Fruit fly (Drosophila melanogaster) whole organism, embryonic: ENCODE data around the gene Muc96D.

ENCODE experiments used
- Bdp1 ChIP-seq: fragments of 200-800 bp; sonication (Bioruptor generic); optimal IDR thresholded peaks from 3 replicates; lab custom pipeline; 2016; ENCODE audit warnings: missing biosample characterization, missing genetic modification characterization
- CG10565 ChIP-seq: fragments of 200-800 bp; sonication (Bioruptor generic); optimal IDR thresholded peaks from 3 replicates; lab custom pipeline; 2016; ENCODE audit warnings: missing biosample characterization, mild to moderate bottlenecking, missing genetic modification characterization
- CG12104 ChIP-seq: fragments of 200-800 bp; sonication (Bioruptor generic); optimal IDR thresholded peaks from 3 replicates; lab custom pipeline; 2016; ENCODE audit warnings: missing biosample characterization, missing genetic modification characterization
- CG13123 ChIP-seq: fragments of 200-800 bp; sonication (Bioruptor generic); optimal IDR thresholded peaks from 2 replicates; lab custom pipeline; 2016; ENCODE audit warnings: missing biosample characterization, missing genetic modification characterization
- CG13775 ChIP-seq: fragments of 200-800 bp; sonication (Bioruptor generic); optimal IDR thresholded peaks from 3 replicates; lab custom pipeline; 2017; ENCODE audit warnings: missing biosample characterization, mild to moderate bottlenecking, missing genetic modification characterization
- CG14965 ChIP-seq: fragments of 200-800 bp; sonication (Bioruptor generic); optimal IDR thresholded peaks from 2 replicates; lab custom pipeline; 2016; ENCODE audit warnings: missing biosample characterization, missing genetic modification characterization, borderline replicate concordance
- CG16815 ChIP-seq: fragments of 200-800 bp; sonication (Bioruptor generic); optimal IDR thresholded peaks from 3 replicates; lab custom pipeline; 2017; ENCODE audit warnings: missing biosample characterization, mild to moderate bottlenecking, missing genetic modification characterization
- CG17361 ChIP-seq: fragments of 200-800 bp; sonication (Bioruptor generic); IDR thresholded peaks from 3 replicates; pipeline ENCODE4 v1.3.6; 2022; ENCODE audit warnings: missing biosample characterization, missing genetic modification characterization
- CG17612 ChIP-seq: fragments of 200-800 bp; sonication (Bioruptor generic); IDR thresholded peaks from 2 replicates; pipeline ENCODE4 v1.3.6; 2022; ENCODE audit warnings: missing biosample characterization, missing genetic modification characterization
- CG18262 ChIP-seq: fragments of 200-800 bp; optimal IDR thresholded peaks from 3 replicates; lab custom pipeline; 2019; ENCODE audit warnings: missing biosample characterization, mild to moderate bottlenecking, missing genetic modification characterization, moderate library complexity
- CG2678 ChIP-seq: fragments of 200-800 bp; sonication (Bioruptor generic); optimal IDR thresholded peaks from 3 replicates; lab custom pipeline; 2019; ENCODE audit warnings: missing biosample characterization, mild to moderate bottlenecking, missing genetic modification characterization, moderate library complexity
- CG3065 ChIP-seq: fragments of 200-800 bp; sonication (Bioruptor generic); optimal IDR thresholded peaks from 2 replicates; lab custom pipeline; 2016; ENCODE audit warnings: missing biosample characterization, missing genetic modification characterization
- CG31441 ChIP-seq: fragments of 200-800 bp; sonication (Bioruptor generic); IDR thresholded peaks from 2 replicates; pipeline ENCODE4 v1.3.6; 2022; ENCODE audit warnings: missing biosample characterization, missing genetic modification characterization
- CG32767 ChIP-seq: fragments of 200-800 bp; sonication (Bioruptor generic); IDR thresholded peaks from 2 replicates; pipeline ENCODE4 v1.3.6; 2022; ENCODE audit warnings: missing biosample characterization, missing genetic modification characterization
- CG33557 ChIP-seq: fragments of 200-800 bp; sonication (Bioruptor generic); optimal IDR thresholded peaks from 2 replicates; lab custom pipeline; 2019; ENCODE audit warnings: missing biosample characterization, mild to moderate bottlenecking, missing genetic modification characterization, moderate library complexity
- CG3407 ChIP-seq: fragments of 200-800 bp; sonication (Bioruptor generic); optimal IDR thresholded peaks from 2 replicates; lab custom pipeline; 2018; ENCODE audit warnings: missing biosample characterization, mild to moderate bottlenecking, missing genetic modification characterization
- CG5245 ChIP-seq: fragments of 200-800 bp; sonication (Bioruptor generic); optimal IDR thresholded peaks from 3 replicates; lab custom pipeline; 2016; ENCODE audit warnings: missing biosample characterization, missing genetic modification characterization
- CG6683 ChIP-seq: fragments of 200-800 bp; sonication (Bioruptor generic); optimal IDR thresholded peaks from 2 replicates; lab custom pipeline; 2017; ENCODE audit warnings: missing biosample characterization, mild to moderate bottlenecking, missing genetic modification characterization, missing genetic modification reagents
- CG7556 ChIP-seq: fragments of 200-800 bp; sonication (Bioruptor generic); optimal IDR thresholded peaks from 2 replicates; lab custom pipeline; 2017; ENCODE audit warnings: missing biosample characterization, mild to moderate bottlenecking, missing genetic modification characterization
- CG7745 ChIP-seq: fragments of 200-800 bp; sonication (Bioruptor generic); optimal IDR thresholded peaks from 2 replicates; lab custom pipeline; 2018; ENCODE audit warnings: missing biosample characterization, mild to moderate bottlenecking, missing genetic modification characterization, moderate library complexity
- CG9437 ChIP-seq: fragments of 200-800 bp; sonication (Bioruptor generic); optimal IDR thresholded peaks from 2 replicates; lab custom pipeline; 2018; ENCODE audit warnings: missing biosample characterization, mild to moderate bottlenecking, missing genetic modification characterization
- CG9609 ChIP-seq: fragments of 200-800 bp; sonication (Bioruptor generic); optimal IDR thresholded peaks from 3 replicates; lab custom pipeline; 2016; ENCODE audit warnings: missing biosample characterization, missing genetic modification characterization
- CG9727 ChIP-seq: fragments of 200-800 bp; sonication (Bioruptor generic); optimal IDR thresholded peaks from 3 replicates; lab custom pipeline; 2017; ENCODE audit warnings: missing biosample characterization, mild to moderate bottlenecking, missing genetic modification characterization
- Camta ChIP-seq: fragments of 200-800 bp; sonication (Bioruptor generic); optimal IDR thresholded peaks from 2 replicates; lab custom pipeline; 2016; ENCODE audit warnings: missing biosample characterization, missing genetic modification characterization
- Gsc ChIP-seq: fragments of 200-800 bp; sonication (Bioruptor generic); IDR thresholded peaks from 2 replicates; pipeline ENCODE4 v1.3.6; 2022; ENCODE audit warnings: missing biosample characterization, missing genetic modification characterization
- H2.0 ChIP-seq: fragments of 200-800 bp; sonication (Bioruptor generic); IDR thresholded peaks from 2 replicates; pipeline ENCODE4 v1.3.6; 2022; ENCODE audit warnings: missing biosample characterization, missing genetic modification characterization
- MBD-R2 ChIP-seq: fragments of 200-800 bp; sonication (Bioruptor generic); IDR thresholded peaks from 2 replicates; pipeline ENCODE4 v1.3.6; 2022; ENCODE audit warnings: missing biosample characterization, missing genetic modification characterization
- Max ChIP-seq: fragments of 200-800 bp; sonication (Bioruptor generic); optimal IDR thresholded peaks from 2 replicates; lab custom pipeline; 2016; ENCODE audit warnings: missing biosample characterization, mild to moderate bottlenecking, missing genetic modification characterization
- Mrtf ChIP-seq: fragments of 200-800 bp; sonication (Bioruptor generic); IDR thresholded peaks from 3 replicates; pipeline ENCODE4 v1.3.6; 2022; ENCODE audit warnings: missing biosample characterization, missing genetic modification characterization
- NC2β ChIP-seq: fragments of 200-800 bp; sonication (Bioruptor generic); optimal IDR thresholded peaks from 2 replicates; lab custom pipeline; 2016; ENCODE audit warnings: missing biosample characterization, missing genetic modification characterization
- Nf-YB ChIP-seq: fragments of 200-800 bp; sonication (Bioruptor generic); optimal IDR thresholded peaks from 3 replicates; lab custom pipeline; 2019; ENCODE audit warnings: missing biosample characterization, mild to moderate bottlenecking, missing genetic modification characterization, moderate library complexity
- Ptx1 ChIP-seq: fragments of 200-800 bp; sonication (Bioruptor generic); IDR thresholded peaks from 2 replicates; pipeline ENCODE4 v1.3.6; 2022; ENCODE audit warnings: missing biosample characterization, missing genetic modification characterization
- Sin3A ChIP-seq: fragments of >200 bp; optimal IDR thresholded peaks from 2 replicates; lab custom pipeline; 2018
- az2 ChIP-seq: fragments of 200-800 bp; sonication (Bioruptor generic); optimal IDR thresholded peaks from 3 replicates; lab custom pipeline; 2016; ENCODE audit warnings: missing biosample characterization, missing genetic modification characterization
- br ChIP-seq: fragments of >200 bp; optimal IDR thresholded peaks from 2 replicates; lab custom pipeline; 2017
- cad ChIP-seq: fragments of >200 bp; optimal IDR thresholded peaks from 2 replicates; lab custom pipeline; 2017; ENCODE audit warnings: missing biosample characterization, missing genetic modification characterization
- da ChIP-seq: fragments of 200-800 bp; sonication (Bioruptor generic); optimal IDR thresholded peaks from 2 replicates; lab custom pipeline; 2016; ENCODE audit warnings: missing biosample characterization, missing genetic modification characterization
- eve ChIP-seq, 2 experiments: fragments of >200 bp; optimal IDR thresholded peaks; 2 replicates each; lab custom pipeline; 2017; ENCODE audit warnings: missing biosample characterization in 2 of 2, missing genetic modification characterization in 2 of 2
- fd64A ChIP-seq: fragments of 200-800 bp; sonication (Bioruptor generic); optimal IDR thresholded peaks from 3 replicates; lab custom pipeline; 2018; ENCODE audit warnings: missing biosample characterization, mild to moderate bottlenecking, missing genetic modification characterization
- grau ChIP-seq: fragments of 200-800 bp; optimal IDR thresholded peaks from 3 replicates; lab custom pipeline; 2019; ENCODE audit warnings: missing biosample characterization, mild to moderate bottlenecking, missing genetic modification characterization, moderate library complexity
- her ChIP-seq: fragments of 200-800 bp; sonication (Bioruptor generic); optimal IDR thresholded peaks from 2 replicates; lab custom pipeline; 2016; ENCODE audit warnings: missing biosample characterization, missing genetic modification characterization
- ind ChIP-seq: fragments of 200-800 bp; sonication (Bioruptor generic); optimal IDR thresholded peaks from 3 replicates; lab custom pipeline; 2016; ENCODE audit warnings: missing biosample characterization, missing genetic modification characterization
- oc ChIP-seq: fragments of 200-800 bp; sonication (Bioruptor generic); optimal IDR thresholded peaks from 2 replicates; lab custom pipeline; 2018; ENCODE audit warnings: missing biosample characterization, mild to moderate bottlenecking, missing genetic modification characterization, moderate library complexity
- pros ChIP-seq: fragments of 200-800 bp; sonication (Bioruptor generic); optimal IDR thresholded peaks from 3 replicates; lab custom pipeline; 2019; ENCODE audit warnings: missing biosample characterization, mild to moderate bottlenecking, missing genetic modification characterization, moderate library complexity
- ranshi ChIP-seq: fragments of 200-800 bp; sonication (Bioruptor generic); IDR thresholded peaks from 2 replicates; pipeline ENCODE4 v1.3.6; 2022; ENCODE audit warnings: missing biosample characterization, missing genetic modification characterization
- ro ChIP-seq: fragments of 200-800 bp; sonication (Bioruptor generic); IDR thresholded peaks from 2 replicates; pipeline ENCODE4 v1.3.6; 2022; ENCODE audit warnings: missing biosample characterization, missing genetic modification characterization
- sisA ChIP-seq: fragments of 200-800 bp; sonication (Bioruptor generic); IDR thresholded peaks from 2 replicates; pipeline ENCODE4 v1.3.6; 2022; ENCODE audit warnings: missing biosample characterization, missing genetic modification characterization
- sna ChIP-seq: fragments of 200-800 bp; sonication (Bioruptor generic); IDR thresholded peaks from 2 replicates; pipeline ENCODE4 v1.3.6; 2022; ENCODE audit warnings: missing biosample characterization, missing genetic modification characterization; ENCODE audit not compliant: partially characterized antibody
- ssp ChIP-seq: fragments of 200-800 bp; sonication (Bioruptor generic); IDR thresholded peaks from 2 replicates; pipeline ENCODE4 v1.3.6; 2022; ENCODE audit warnings: missing biosample characterization, missing genetic modification characterization
- wor ChIP-seq: fragments of 200-800 bp; sonication (Bioruptor generic); IDR thresholded peaks from 2 replicates; pipeline ENCODE4 v1.3.6; 2022; ENCODE audit warnings: missing biosample characterization, missing genetic modification characterization
- zfh1 ChIP-seq: fragments of 200-800 bp; sonication (Bioruptor generic); IDR thresholded peaks from 3 replicates; pipeline ENCODE4 v1.3.6; 2022; ENCODE audit warnings: missing biosample characterization, missing genetic modification characterization

The Muc96D gene

dm6 chr3R:25445546-25446400 is 45.3 kb upstream of the Muc96D start (continued):
- TF ChIP-seq NC2β (GFP tag; lab: Kevin White, UChicago) (peak; percentile 75), her (GFP tag; lab: Kevin White, UChicago) (peak; percentile 7), pros (no peak), CG13123 (peak; percentile 53), Bdp1 (GFP tag; lab: Kevin White, UChicago) (no peak), Gsc (GFP tag; lab: Robert Waterston, UW) (no peak), CG31441 (peak; percentile 75), CG9437 (no peak), CG10565 (GFP tag; lab: Kevin White, UChicago) (peak; percentile 39), eve (GFP tag; optimal IDR thresholded peaks at IDR 0.05; lab: Kevin White, UChicago) (peak in 1 of 2 experiments; percentile 64), MBD-R2 (GFP tag; lab: Robert Waterston, UW) (no peak), CG17361 (GFP tag; lab: Robert Waterston, UW) (peak; percentile 78), az2 (GFP tag; lab: Kevin White, UChicago) (peak; percentile 70), CG33557 (GFP tag; lab: Kevin White, UChicago) (peak; percentile 59), ssp (no peak), Nf-YB (peak; percentile 43), wor (GFP tag; lab: Robert Waterston, UW) (peak; percentile 60), CG7556 (GFP tag; lab: Kevin White, UChicago) (peak; percentile 69), br (lab: Kevin White, UChicago) (no peak), sisA (GFP tag; lab: Robert Waterston, UW) (no peak; the same call in 1 of the 2 replicates), CG18262 (tag; lab: Kevin White, UChicago) (peak; percentile 89), Sin3A (no peak), oc (tag; lab: Kevin White, UChicago) (peak; percentile 75), sna (GFP tag; lab: Robert Waterston, UW) (peak; percentile 43; the same call in 1 of the 2 replicates), CG3065 (no peak), CG3407 (peak; percentile 76), ind (GFP tag; lab: Kevin White, UChicago) (peak; percentile 53), Max (GFP tag; lab: Kevin White, UChicago) (peak; percentile 18), Mrtf (GFP tag; lab: Robert Waterston, UW) (peak; percentile 46; the same call in 1 of the 3 replicates), cad (GFP tag; lab: Kevin White, UChicago) (no peak), CG9609 (GFP tag; lab: Kevin White, UChicago) (peak; percentile 60), zfh1 (GFP tag; lab: Robert Waterston, UW) (peak; percentile 86), CG2678 (tag; lab: Kevin White, UChicago) (peak; percentile 74), Camta (GFP tag; lab: Kevin White, UChicago) (peak; percentile 54), CG13775 (GFP tag; lab: Kevin White, UChicago) (peak; percentile 51), fd64A (GFP tag; lab: Kevin White, UChicago) (no peak), CG32767 (GFP tag; lab: Robert Waterston, UW) (peak; percentile 73), CG7745 (tag; lab: Kevin White, UChicago) (no peak), ro (GFP tag; lab: Robert Waterston, UW) (0 out of 2 replicates have a peak, but pooled peaks have one; percentile 38), ranshi (GFP tag; lab: Robert Waterston, UW) (peak; percentile 24; the same call in 1 of the 2 replicates), CG17612 (no peak), CG6683 (no peak), Ptx1 (GFP tag; lab: Robert Waterston, UW) (peak; percentile 75), H2.0 (GFP tag; lab: Robert Waterston, UW) (peak; percentile 43), CG9727 (GFP tag; lab: Kevin White, UChicago) (peak; percentile 69), CG5245 (GFP tag; lab: Kevin White, UChicago) (peak; percentile 9), CG14965 (GFP tag; lab: Kevin White, UChicago) (no peak), da (GFP tag; lab: Kevin White, UChicago) (peak; percentile 76), grau (tag; lab: Kevin White, UChicago) (peak; percentile 66), CG12104 (no peak), CG16815 (GFP tag; lab: Kevin White, UChicago) (peak; percentile 83)
